Worm (Caenorhabditis elegans): ENCODE data around the gene C01G12.3.

ce11 chrII:14582206-14582605, at the start of gene C01G12.3:
- no peak for TF ChIP-seq jun-1 (tag; optimal IDR thresholded peaks at IDR 0.05)
- TF ChIP-seq unc-39 (tag; optimal IDR thresholded peaks at IDR 0.05), result no peak
- no peak for TF ChIP-seq set-16 (GFP tag; IDR thresholded peaks at IDR 0.05)
